Worm (Caenorhabditis elegans) whole organism, young adult: ENCODE results near the gene C44C10.9.

Experiments used
- K11D2.4 ChIP-seq: fragments of 200-800 bp; sonication (Bioruptor generic); IDR thresholded peaks from 2 replicates; pipeline ENCODE4 v1.3.6; 2022; ENCODE audit warnings: missing genetic modification reagents, missing genetic modification characterization, missing compliant biosample characterization
- K12H6.12 ChIP-seq: fragments of 200-800 bp; sonication (Bioruptor generic); optimal IDR thresholded peaks from 2 replicates; lab custom pipeline; 2018; ENCODE audit warnings: mild to moderate bottlenecking, missing genetic modification characterization, missing compliant biosample characterization
- ama-1 ChIP-seq, 3 experiments: fragments of 150-350 bp in 1 of 3; sonication (generic microtip) in 2 of 3; optimal IDR thresholded peaks; 2 replicates each; lab custom pipeline; 2014 to 2018; ENCODE audit warnings: missing biosample characterization in 2 of 3, missing genetic modification characterization in 2 of 3, missing genetic modification reagents in 2 of 3
- athp-1 ChIP-seq: sonication (generic microtip); optimal IDR thresholded peaks from 2 replicates; lab custom pipeline; 2017; ENCODE audit warnings: mild to moderate bottlenecking, missing genetic modification characterization, missing compliant biosample characterization
- bed-1 ChIP-seq: fragments of 200-800 bp; sonication (Bioruptor generic); IDR thresholded peaks from 2 replicates; pipeline ENCODE4 v1.3.6; 2022; ENCODE audit warnings: missing genetic modification reagents, missing genetic modification characterization, missing compliant biosample characterization
- ceh-27 ChIP-seq: fragments of 200-800 bp; sonication (Bioruptor generic); optimal IDR thresholded peaks from 2 replicates; lab custom pipeline; 2018; ENCODE audit warnings: mild to moderate bottlenecking, missing genetic modification characterization, moderate library complexity, missing compliant biosample characterization
- dox-1 ChIP-seq: fragments of 200-800 bp; sonication (Bioruptor generic); IDR thresholded peaks from 2 replicates; pipeline ENCODE4 v1.3.6; 2022; ENCODE audit warnings: missing genetic modification reagents, missing genetic modification characterization, missing compliant biosample characterization
- madf-6 ChIP-seq: fragments of 200-800 bp; sonication (Bioruptor generic); IDR thresholded peaks from 2 replicates; pipeline ENCODE4 v1.3.6; 2022; ENCODE audit warnings: missing genetic modification reagents, missing genetic modification characterization, missing compliant biosample characterization
- tbx-9 ChIP-seq: sonication (generic microtip); optimal IDR thresholded peaks from 2 replicates; lab custom pipeline; 2016; ENCODE audit warnings: borderline replicate concordance, missing genetic modification characterization, inconsistent platforms, missing compliant biosample characterization
- tlf-1 ChIP-seq: fragments of 200-800 bp; sonication (Bioruptor generic); optimal IDR thresholded peaks from 2 replicates; lab custom pipeline; 2018; ENCODE audit warnings: mild to moderate bottlenecking, missing genetic modification characterization, missing compliant biosample characterization
- unc-62 ChIP-seq: fragments of 150-350 bp; optimal IDR thresholded peaks from 2 replicates; lab custom pipeline; 2014; ENCODE audit warnings: missing biosample characterization, missing genetic modification reagents, missing genetic modification characterization

ce11 chrX:11664184-11664583 is 52.1 kb downstream of the C44C10.9 start:
- no peak for TF ChIP-seq athp-1 (tag; lab: Kevin White, UChicago)
- TF ChIP-seq K12H6.12 (tag; lab: Kevin White, UChicago): no peak
- TF ChIP-seq ama-1 (optimal IDR thresholded peaks at IDR 0.05; lab: Kevin White, UChicago): no peak
- TF ChIP-seq ama-1 (GFP tag; optimal IDR thresholded peaks at IDR 0.05; lab: Kevin White, UChicago): no peak
- TF ChIP-seq dox-1: no peak
- no peak for TF ChIP-seq K11D2.4 (GFP tag; lab: Robert Waterston, UW)
- TF ChIP-seq tbx-9 (tag; lab: Kevin White, UChicago): no peak
- no peak for TF ChIP-seq unc-62
- TF ChIP-seq bed-1 (GFP tag; lab: Robert Waterston, UW): no peak
- no peak for TF ChIP-seq madf-6 (GFP tag; lab: Robert Waterston, UW)
- TF ChIP-seq tlf-1 (GFP tag; lab: Kevin White, UChicago): no peak
- no peak for TF ChIP-seq ceh-27 (GFP tag; lab: Kevin White, UChicago)
